Worm (Caenorhabditis elegans): ENCODE measurements around the gene mlt-3.

DNA sequence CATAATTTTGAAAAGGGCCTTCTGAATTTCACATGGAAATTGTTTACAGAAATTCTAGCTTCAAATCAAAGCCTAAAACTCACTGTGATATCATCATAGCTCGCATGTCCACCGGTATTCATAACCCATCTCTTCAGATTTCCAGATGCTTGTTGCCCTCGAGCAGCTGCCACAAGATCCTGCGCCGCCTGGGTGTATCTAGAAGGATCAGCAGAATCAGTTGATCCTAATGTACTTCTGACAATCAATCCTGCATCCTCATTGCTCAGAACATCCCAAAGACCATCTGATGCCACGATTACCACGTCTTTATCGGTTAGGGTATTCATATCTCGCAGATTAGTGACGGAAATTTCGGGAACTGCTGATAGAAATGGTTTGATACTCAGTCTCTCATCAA, 39.0 kb upstream of the mlt-3 start:
- TF ChIP-seq unc-62 (GFP tag; optimal IDR thresholded peaks at IDR 0.05 in 1 of 2) (no peak), unc-62 (tag; optimal IDR thresholded peaks at IDR 0.05) (no peak), ceh-82 (tag; optimal IDR thresholded peaks at IDR 0.05) (no peak), lin-13 (GFP tag; optimal IDR thresholded peaks at IDR 0.05) (no peak), pha-4 (GFP tag; IDR thresholded peaks at IDR 0.05) (no peak), pha-4 (tag; optimal IDR thresholded peaks at IDR 0.05) (no peak), snpc-4 (tag; optimal IDR thresholded peaks at IDR 0.05) (no peak), nhr-237 (tag; optimal IDR thresholded peaks at IDR 0.05) (no peak), R02D3.7 (tag; optimal IDR thresholded peaks at IDR 0.05) (no peak), pqm-1 (tag; optimal IDR thresholded peaks at IDR 0.05) (no peak), Y75B8A.6 (GFP tag; IDR thresholded peaks at IDR 0.05) (no peak), ztf-11 (tag; optimal IDR thresholded peaks at IDR 0.05) (no peak)
